Worm (Caenorhabditis elegans): Measurements from ENCODE around the gene tin-9.2.

DNA sequence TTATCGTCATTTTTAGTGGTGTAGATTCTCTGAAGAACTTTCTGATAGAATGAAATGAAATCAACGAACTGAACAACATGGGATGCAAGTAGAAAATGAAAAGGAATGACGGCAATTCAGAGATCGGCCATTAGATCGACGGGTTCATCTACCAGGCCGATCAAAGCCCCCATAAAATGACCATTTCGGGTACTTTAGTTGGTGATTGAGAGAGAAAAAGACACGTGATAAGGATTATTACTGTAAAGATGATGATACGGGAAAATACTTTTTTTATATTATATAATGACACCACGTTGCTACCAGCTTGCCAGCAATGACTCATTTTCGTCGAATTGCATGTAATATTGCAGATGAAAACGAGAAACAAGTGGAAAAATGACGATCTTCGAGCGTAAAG lies 11.0 kb downstream of the tin-9.2 start, which contains the start of gene best-1:
- TF ChIP-seq elt-3 (tag; optimal IDR thresholded peaks at IDR 0.05) = no peak
- TF ChIP-seq ztf-11 (tag; optimal IDR thresholded peaks at IDR 0.05) = no peak
- no peak for TF ChIP-seq unc-62 (GFP tag; optimal IDR thresholded peaks at IDR 0.05)
- TF ChIP-seq unc-39 (tag; optimal IDR thresholded peaks at IDR 0.05) = no peak
- no peak for TF ChIP-seq nhr-237 (tag; optimal IDR thresholded peaks at IDR 0.05)
- no peak for TF ChIP-seq blmp-1 (tag; optimal IDR thresholded peaks at IDR 0.05)
- TF ChIP-seq pha-4 (tag; optimal IDR thresholded peaks at IDR 0.05) = no peak
- TF ChIP-seq snpc-4 (tag; optimal IDR thresholded peaks at IDR 0.05) = no peak
- no peak for TF ChIP-seq cnd-1 (tag; optimal IDR thresholded peaks at IDR 0.05)
- no peak for TF ChIP-seq bed-3 (GFP tag; optimal IDR thresholded peaks at IDR 0.05)
- TF ChIP-seq lin-13 (tag; optimal IDR thresholded peaks at IDR 0.05) = no peak
- no peak for TF ChIP-seq nhr-28 (tag; optimal IDR thresholded peaks at IDR 0.05)
- TF ChIP-seq zip-8 (tag; optimal IDR thresholded peaks at IDR 0.05) = no peak
